Fruit fly (Drosophila melanogaster) whole organism, prepupa: ENCODE measurements around the gene cerv.

Experiments used
- Blimp-1 ChIP-seq: fragments of 200-800 bp; sonication (Bioruptor generic); optimal IDR thresholded peaks from 3 replicates; lab custom pipeline; 2017; ENCODE audit warnings: missing biosample characterization, missing genetic modification characterization, mild to moderate bottlenecking, moderate library complexity, missing genetic modification reagents
- CG10631 ChIP-seq: fragments of 200-800 bp; sonication (Bioruptor generic); optimal IDR thresholded peaks from 2 replicates; lab custom pipeline; 2016; ENCODE audit warnings: missing biosample characterization, missing genetic modification characterization
- CG10669 ChIP-seq: fragments of 200-800 bp; sonication (Bioruptor generic); optimal IDR thresholded peaks from 3 replicates; lab custom pipeline; 2018; ENCODE audit warnings: missing biosample characterization, mild to moderate bottlenecking, missing genetic modification characterization, moderate library complexity
- CG11294 ChIP-seq: fragments of 200-800 bp; sonication (Bioruptor generic); IDR thresholded peaks from 2 replicates; pipeline ENCODE4 v1.3.6; 2022; ENCODE audit warnings: missing biosample characterization, missing genetic modification characterization
- CG11902 ChIP-seq: fragments of 200-800 bp; sonication (Bioruptor generic); optimal IDR thresholded peaks from 3 replicates; lab custom pipeline; 2016; ENCODE audit warnings: missing biosample characterization, missing genetic modification characterization
- CG15336 ChIP-seq: fragments of 200-800 bp; sonication (Bioruptor generic); IDR thresholded peaks from 2 replicates; pipeline ENCODE4 v1.3.6; 2022; ENCODE audit warnings: missing biosample characterization, missing genetic modification characterization
- CG1621 ChIP-seq: fragments of 200-800 bp; sonication (Bioruptor generic); optimal IDR thresholded peaks from 3 replicates; lab custom pipeline; 2018; ENCODE audit warnings: missing biosample characterization, mild to moderate bottlenecking, missing genetic modification characterization
- CG16779 ChIP-seq: fragments of 200-800 bp; sonication (Bioruptor generic); optimal IDR thresholded peaks from 3 replicates; lab custom pipeline; 2017; ENCODE audit warnings: missing biosample characterization, mild to moderate bottlenecking, missing genetic modification characterization
- CG31627 ChIP-seq: fragments of 200-800 bp; sonication (Bioruptor generic); optimal IDR thresholded peaks from 3 replicates; lab custom pipeline; 2016; ENCODE audit warnings: missing biosample characterization, missing genetic modification characterization
- CG32006 ChIP-seq: fragments of 200-800 bp; sonication (Bioruptor generic); optimal IDR thresholded peaks from 3 replicates; lab custom pipeline; 2017; ENCODE audit warnings: missing biosample characterization, mild to moderate bottlenecking, missing genetic modification characterization
- CG34406 ChIP-seq: fragments of 200-800 bp; sonication (Bioruptor generic); optimal IDR thresholded peaks from 3 replicates; lab custom pipeline; 2016; ENCODE audit warnings: missing biosample characterization, missing genetic modification characterization
- CG3919 ChIP-seq: fragments of 200-800 bp; sonication (Bioruptor generic); optimal IDR thresholded peaks from 3 replicates; lab custom pipeline; 2016; ENCODE audit warnings: missing biosample characterization, missing genetic modification characterization
- CG4318 ChIP-seq: fragments of 200-800 bp; sonication (Bioruptor generic); optimal IDR thresholded peaks from 3 replicates; lab custom pipeline; 2017; ENCODE audit warnings: missing biosample characterization, mild to moderate bottlenecking, missing genetic modification characterization
- CG6163 ChIP-seq: fragments of 200-800 bp; sonication (Bioruptor generic); IDR thresholded peaks from 3 replicates; pipeline ENCODE4 v1.3.6; 2022; ENCODE audit warnings: missing biosample characterization, missing genetic modification characterization
- CG6276 ChIP-seq: fragments of 200-800 bp; sonication (Bioruptor generic); optimal IDR thresholded peaks from 2 replicates; lab custom pipeline; 2017; ENCODE audit warnings: missing biosample characterization, mild to moderate bottlenecking, missing genetic modification characterization
- CG6792 ChIP-seq: fragments of 200-800 bp; sonication (Bioruptor generic); optimal IDR thresholded peaks from 3 replicates; lab custom pipeline; 2016; ENCODE audit warnings: missing biosample characterization, missing genetic modification characterization
- CG6808 ChIP-seq: fragments of 200-800 bp; sonication (Bioruptor generic); optimal IDR thresholded peaks from 3 replicates; lab custom pipeline; 2017; ENCODE audit warnings: missing biosample characterization, missing genetic modification characterization, mild to moderate bottlenecking, moderate library complexity, missing genetic modification reagents
- CG6854 ChIP-seq: fragments of 200-800 bp; sonication (Bioruptor generic); optimal IDR thresholded peaks from 2 replicates; lab custom pipeline; 2017; ENCODE audit warnings: missing biosample characterization, mild to moderate bottlenecking, missing genetic modification characterization
- CG7368 ChIP-seq: fragments of 200-800 bp; sonication (Bioruptor generic); optimal IDR thresholded peaks from 3 replicates; lab custom pipeline; 2016; ENCODE audit warnings: missing biosample characterization, missing genetic modification characterization
- CG8119 ChIP-seq: fragments of 200-800 bp; sonication (Bioruptor generic); IDR thresholded peaks from 3 replicates; pipeline ENCODE4 v1.3.6; 2022; ENCODE audit warnings: missing biosample characterization, missing genetic modification characterization
- CG8319 ChIP-seq: fragments of 200-800 bp; sonication (Bioruptor generic); optimal IDR thresholded peaks from 3 replicates; lab custom pipeline; 2016; ENCODE audit warnings: missing biosample characterization, missing genetic modification characterization
- CG8632 ChIP-seq: fragments of 200-800 bp; sonication (Bioruptor generic); optimal IDR thresholded peaks from 3 replicates; lab custom pipeline; 2016; ENCODE audit warnings: missing biosample characterization, missing genetic modification characterization
- CG9139 ChIP-seq: fragments of 200-800 bp; sonication (Bioruptor generic); optimal IDR thresholded peaks from 3 replicates; lab custom pipeline; 2017; ENCODE audit warnings: missing biosample characterization, mild to moderate bottlenecking, missing genetic modification characterization
- Eip75B ChIP-seq: fragments of 200-800 bp; sonication (Bioruptor generic); optimal IDR thresholded peaks from 3 replicates; lab custom pipeline; 2016; ENCODE audit warnings: missing biosample characterization, missing genetic modification characterization
- Ets96B ChIP-seq: fragments of 200-800 bp; optimal IDR thresholded peaks from 2 replicates; lab custom pipeline; 2019; ENCODE audit warnings: missing biosample characterization, mild to moderate bottlenecking, missing genetic modification characterization, moderate library complexity
- Gug ChIP-seq: fragments of 200-800 bp; sonication (Bioruptor generic); IDR thresholded peaks from 2 replicates; pipeline ENCODE4 v1.3.6; 2022; ENCODE audit warnings: missing biosample characterization, missing genetic modification characterization
- Hr38 ChIP-seq: sonication (Bioruptor generic); optimal IDR thresholded peaks from 2 replicates; lab custom pipeline; 2016; ENCODE audit warnings: missing biosample characterization, missing genetic modification characterization
- Hr39 ChIP-seq: fragments of 200-800 bp; sonication (Bioruptor generic); optimal IDR thresholded peaks from 2 replicates; lab custom pipeline; 2016; ENCODE audit warnings: missing biosample characterization, missing genetic modification characterization
- Sox102F ChIP-seq: fragments of 200-800 bp; sonication (Bioruptor generic); optimal IDR thresholded peaks from 2 replicates; lab custom pipeline; 2016; ENCODE audit warnings: missing biosample characterization, mild to moderate bottlenecking, missing genetic modification characterization
- Sox14 ChIP-seq: fragments of 200-800 bp; sonication (Bioruptor generic); optimal IDR thresholded peaks from 3 replicates; lab custom pipeline; 2016; ENCODE audit warnings: missing biosample characterization, missing genetic modification characterization
- Sox15 ChIP-seq: fragments of 200-800 bp; sonication (Bioruptor generic); optimal IDR thresholded peaks from 3 replicates; lab custom pipeline; 2016; ENCODE audit warnings: missing biosample characterization, missing genetic modification characterization
- achi ChIP-seq: fragments of 200-800 bp; sonication (Bioruptor generic); optimal IDR thresholded peaks from 3 replicates; lab custom pipeline; 2016; ENCODE audit warnings: missing biosample characterization, missing genetic modification characterization
- acj6 ChIP-seq: fragments of 200-800 bp; sonication (Bioruptor generic); optimal IDR thresholded peaks from 3 replicates; lab custom pipeline; 2016; ENCODE audit warnings: missing biosample characterization, missing genetic modification characterization
- cyc ChIP-seq: fragments of 200-800 bp; sonication (Bioruptor generic); optimal IDR thresholded peaks from 3 replicates; lab custom pipeline; 2016; ENCODE audit warnings: missing biosample characterization, missing genetic modification characterization
- dac ChIP-seq: fragments of 200-800 bp; sonication (Bioruptor generic); optimal IDR thresholded peaks from 2 replicates; lab custom pipeline; 2017; ENCODE audit warnings: missing biosample characterization, mild to moderate bottlenecking, missing genetic modification characterization
- dsx ChIP-seq: fragments of 200-800 bp; optimal IDR thresholded peaks from 3 replicates; lab custom pipeline; 2019; ENCODE audit warnings: missing biosample characterization, mild to moderate bottlenecking, missing genetic modification characterization, moderate library complexity; ENCODE audit not compliant: poor library complexity, severe bottlenecking
- eg ChIP-seq: fragments of 200-800 bp; sonication (Bioruptor generic); IDR thresholded peaks from 3 replicates; pipeline ENCODE4 v1.3.6; 2022; ENCODE audit warnings: missing biosample characterization, missing genetic modification characterization
- esn ChIP-seq: fragments of 200-800 bp; sonication (Bioruptor generic); optimal IDR thresholded peaks from 2 replicates; lab custom pipeline; 2016; ENCODE audit warnings: missing biosample characterization, mild to moderate bottlenecking, missing genetic modification characterization, moderate library complexity
- fd59A ChIP-seq: fragments of 200-800 bp; sonication (Bioruptor generic); optimal IDR thresholded peaks from 2 replicates; lab custom pipeline; 2017; ENCODE audit warnings: missing biosample characterization, mild to moderate bottlenecking, missing genetic modification characterization, missing genetic modification reagents
- fd85E ChIP-seq: fragments of 200-800 bp; sonication (Bioruptor generic); optimal IDR thresholded peaks from 3 replicates; lab custom pipeline; 2016; ENCODE audit warnings: missing biosample characterization, missing genetic modification characterization
- fkh ChIP-seq: fragments of 200-800 bp; sonication (Bioruptor generic); optimal IDR thresholded peaks from 3 replicates; lab custom pipeline; 2017; ENCODE audit warnings: missing biosample characterization, mild to moderate bottlenecking, missing genetic modification characterization, moderate library complexity
- lz ChIP-seq: fragments of 200-800 bp; sonication (Bioruptor generic); optimal IDR thresholded peaks from 3 replicates; lab custom pipeline; 2016; ENCODE audit warnings: missing biosample characterization, missing genetic modification characterization
- pdm3 ChIP-seq: fragments of 200-800 bp; sonication (Bioruptor generic); optimal IDR thresholded peaks from 3 replicates; lab custom pipeline; 2016; ENCODE audit warnings: missing biosample characterization, missing genetic modification characterization
- salr ChIP-seq, 2 experiments: fragments of 200-800 bp; sonication (Bioruptor generic); optimal IDR thresholded peaks; 3 replicates each; lab custom pipeline; 2016 to 2018; ENCODE audit warnings: missing biosample characterization in 2 of 2, missing genetic modification characterization in 2 of 2, mild to moderate bottlenecking in 1 of 2
- ss ChIP-seq, 2 experiments: fragments of 200-800 bp; sonication (Bioruptor generic); optimal IDR thresholded peaks; 2 replicates in 1 of 2; 3 replicates in 1 of 2; lab custom pipeline; 2017 to 2018; ENCODE audit warnings: mild to moderate bottlenecking in 2 of 2, missing biosample characterization in 2 of 2, missing genetic modification characterization in 2 of 2, moderate library complexity in 1 of 2
- svp ChIP-seq: fragments of 200-800 bp; sonication (Bioruptor generic); peaks from one replicate; lab custom pipeline; 2016; ENCODE audit warnings: missing biosample characterization, missing genetic modification characterization
- topi ChIP-seq: fragments of 200-800 bp; sonication (Bioruptor generic); optimal IDR thresholded peaks from 3 replicates; lab custom pipeline; 2016; ENCODE audit warnings: missing biosample characterization, missing genetic modification characterization

cerv gene

DNA sequence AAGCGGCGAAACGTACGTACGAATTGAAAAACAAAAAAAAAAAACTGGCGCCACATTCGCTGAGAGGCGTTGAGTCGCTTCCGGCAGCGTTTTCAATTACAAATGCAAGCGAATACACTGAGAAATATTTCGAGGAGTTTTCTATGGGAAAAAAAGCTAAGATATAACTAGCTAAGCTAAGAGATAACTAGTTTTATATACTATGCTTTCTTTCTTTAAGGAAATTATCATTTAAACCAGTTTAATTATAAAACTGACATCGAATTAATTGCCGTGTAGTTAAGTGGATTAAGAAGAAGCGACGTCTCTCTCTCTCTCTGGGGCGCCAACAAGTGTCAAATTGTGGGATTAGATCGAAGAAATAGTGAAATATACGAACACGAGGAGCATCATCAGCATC lies 37.5 kb upstream of the cerv start (continued):
- no peak for TF ChIP-seq dsx (GFP tag; lab: Kevin White, UChicago)
- peak; percentile 40 for TF ChIP-seq CG11294 (GFP tag; lab: Robert Waterston, UW)
- TF ChIP-seq svp (GFP tag; lab: Kevin White, UChicago) = peak; percentile 66
- peak; percentile 55 for TF ChIP-seq CG3919 (GFP tag; lab: Kevin White, UChicago)
- TF ChIP-seq CG6808 (GFP tag; lab: Kevin White, UChicago) = no peak
- TF ChIP-seq salr (GFP tag; optimal IDR thresholded peaks at IDR 0.05; lab: Kevin White, UChicago) = peak in 1 of 2 experiments; percentile 50
- TF ChIP-seq fkh (GFP tag; lab: Kevin White, UChicago) = no peak
- TF ChIP-seq pdm3 (GFP tag; lab: Kevin White, UChicago) = peak; percentile 66
- no peak for TF ChIP-seq CG16779 (tag; lab: Kevin White, UChicago)
- no peak for TF ChIP-seq CG9139 (GFP tag; lab: Kevin White, UChicago)
- TF ChIP-seq CG4318 (GFP tag; lab: Kevin White, UChicago) = peak; percentile 31
- peak; percentile 63 for TF ChIP-seq lz (GFP tag; lab: Kevin White, UChicago)
- peak; percentile 71 for TF ChIP-seq CG32006 (GFP tag; lab: Kevin White, UChicago)
- peak; percentile 74 for TF ChIP-seq CG15336
- TF ChIP-seq CG6163 = peak; percentile 74
- peak; percentile 53 for TF ChIP-seq CG6276 (GFP tag; lab: Kevin White, UChicago)
- TF ChIP-seq fd85E (GFP tag; lab: Kevin White, UChicago) = no peak
- TF ChIP-seq CG1621 (tag; lab: Kevin White, UChicago) = no peak
- peak; percentile 34 for TF ChIP-seq CG10669
- peak; percentile 31 for TF ChIP-seq Eip75B (GFP tag; lab: Kevin White, UChicago)
- TF ChIP-seq acj6 = peak; percentile 49
- TF ChIP-seq cyc (GFP tag; lab: Kevin White, UChicago) = peak; percentile 62
- peak; percentile 69 for TF ChIP-seq CG31627 (GFP tag; lab: Kevin White, UChicago)
- peak; percentile 53 for TF ChIP-seq CG10631 (GFP tag; lab: Kevin White, UChicago)
- peak; percentile 42 for TF ChIP-seq Sox102F (GFP tag; lab: Kevin White, UChicago)
- no peak for TF ChIP-seq Hr38 (GFP tag; lab: Kevin White, UChicago)
- TF ChIP-seq CG7368 (GFP tag; lab: Kevin White, UChicago) = no peak
- no peak for TF ChIP-seq ss (GFP tag; optimal IDR thresholded peaks at IDR 0.05; lab: Kevin White, UChicago)
- peak; percentile 58 for TF ChIP-seq topi (GFP tag; lab: Kevin White, UChicago)
- peak; percentile 64 for TF ChIP-seq esn (GFP tag; lab: Kevin White, UChicago)

dm6 chrX:15611795-15612194 lies 33.8 kb upstream of the cerv start:
- TF ChIP-seq Gug (GFP tag; lab: Robert Waterston, UW) = no peak
- no peak for TF ChIP-seq CG32006 (GFP tag; lab: Kevin White, UChicago)
- TF ChIP-seq CG34406 = no peak
- peak; percentile 64 for TF ChIP-seq CG3919 (GFP tag; lab: Kevin White, UChicago)
- no peak for TF ChIP-seq Sox102F (GFP tag; lab: Kevin White, UChicago)
- no peak for TF ChIP-seq Ets96B (tag; lab: Kevin White, UChicago)
- no peak for TF ChIP-seq Hr38 (GFP tag; lab: Kevin White, UChicago)
- TF ChIP-seq CG6854 = no peak
- no peak for TF ChIP-seq topi (GFP tag; lab: Kevin White, UChicago)
- TF ChIP-seq fkh (GFP tag; lab: Kevin White, UChicago) = no peak
- TF ChIP-seq CG9139 (GFP tag; lab: Kevin White, UChicago) = no peak
- no peak for TF ChIP-seq cyc (GFP tag; lab: Kevin White, UChicago)
- TF ChIP-seq lz (GFP tag; lab: Kevin White, UChicago) = no peak
- no peak for TF ChIP-seq CG6792 (GFP tag; lab: Kevin White, UChicago)
- peak in 1 of 2 experiments; percentile 21 for TF ChIP-seq ss (GFP tag; optimal IDR thresholded peaks at IDR 0.05; lab: Kevin White, UChicago)
- TF ChIP-seq Sox14 (GFP tag; lab: Kevin White, UChicago) = no peak
- no peak for TF ChIP-seq dac (GFP tag; lab: Kevin White, UChicago)
- TF ChIP-seq fd85E (GFP tag; lab: Kevin White, UChicago) = no peak
- TF ChIP-seq CG8119 = 0 out of 3 replicates have a peak, but pooled peaks have one; percentile 5
- no peak for TF ChIP-seq Hr39
- TF ChIP-seq salr (GFP tag; optimal IDR thresholded peaks at IDR 0.05; lab: Kevin White, UChicago) = no peak
- no peak for TF ChIP-seq Blimp-1
- no peak for TF ChIP-seq Sox15 (GFP tag; lab: Kevin White, UChicago)
- TF ChIP-seq achi (GFP tag; lab: Kevin White, UChicago) = no peak
- no peak for TF ChIP-seq CG6276 (GFP tag; lab: Kevin White, UChicago)
- TF ChIP-seq CG10631 (GFP tag; lab: Kevin White, UChicago) = no peak
- no peak for TF ChIP-seq CG11902
- TF ChIP-seq CG8632 (GFP tag; lab: Kevin White, UChicago) = no peak
- no peak for TF ChIP-seq eg (GFP tag; lab: Robert Waterston, UW)
- no peak for TF ChIP-seq fd59A (GFP tag; lab: Kevin White, UChicago)
- TF ChIP-seq CG15336 = peak; percentile 34; the same call in 1 of the 2 replicates
- TF ChIP-seq CG8319 (GFP tag; lab: Kevin White, UChicago) = no peak
